Worm (Caenorhabditis elegans): ENCODE results near the gene F35C11.6.
A peak's percentile ranks its signal among the peaks of the same experiment; 100 is the strongest.

F35C11.6 gene

DNA sequence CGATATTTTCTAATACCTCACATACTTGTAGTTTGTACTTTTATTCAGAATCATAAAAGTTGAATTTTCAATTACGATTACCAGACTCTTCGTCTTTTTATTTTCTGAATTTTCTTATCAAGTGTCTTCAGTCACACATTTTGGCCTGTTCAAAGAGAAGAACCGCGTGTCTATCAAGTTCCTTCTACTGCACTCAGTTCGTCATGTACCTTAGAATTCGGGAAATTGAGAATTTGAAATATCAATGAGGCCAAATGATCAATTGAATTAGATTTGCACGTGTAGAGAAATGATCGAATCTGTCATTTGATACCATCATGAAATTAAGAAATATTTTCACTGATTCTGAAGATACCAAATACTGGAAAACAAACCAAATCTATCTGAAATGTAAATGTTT is 4.6 kb upstream of the F35C11.6 start (continued):
- TF ChIP-seq mes-2 (tag; optimal IDR thresholded peaks at IDR 0.05; ENCODE audit: poor library complexity, severe bottlenecking), result no peak
- TF ChIP-seq Y75B8A.6 (GFP tag; IDR thresholded peaks at IDR 0.05), result no peak
- TF ChIP-seq set-16 (GFP tag; IDR thresholded peaks at IDR 0.05), result no peak
- TF ChIP-seq ztf-7 (tag; optimal IDR thresholded peaks at IDR 0.05), result no peak
- TF ChIP-seq mxl-3 (GFP tag; optimal IDR thresholded peaks at IDR 0.05), result peak; percentile 75
- TF ChIP-seq daf-8 (GFP tag; IDR thresholded peaks at IDR 0.05), result no peak

- TF ChIP-seq lin-38 (GFP tag; IDR thresholded peaks at IDR 0.05), result no peak
- TF ChIP-seq ces-1 (GFP tag; optimal IDR thresholded peaks at IDR 0.05), result no peak
- no peak for TF ChIP-seq nhr-6 (tag; optimal IDR thresholded peaks at IDR 0.05)
- no peak for TF ChIP-seq snpc-4 (tag; optimal IDR thresholded peaks at IDR 0.05)
- TF ChIP-seq F37D6.2 (tag; optimal IDR thresholded peaks at IDR 0.05), result no peak
- no peak for TF ChIP-seq zag-1 (tag; optimal IDR thresholded peaks at IDR 0.05)
- no peak for TF ChIP-seq F26F4.8 (GFP tag; conservative IDR thresholded peaks at IDR 0.05)
- TF ChIP-seq nhr-28 (tag; optimal IDR thresholded peaks at IDR 0.05), result peak; percentile 12
- TF ChIP-seq mes-2 (tag; optimal IDR thresholded peaks at IDR 0.05; ENCODE audit: poor library complexity, severe bottlenecking), result no peak
- no peak for TF ChIP-seq lir-3 (tag; optimal IDR thresholded peaks at IDR 0.05)
- no peak for TF ChIP-seq ceh-28 (tag; optimal IDR thresholded peaks at IDR 0.05)
- TF ChIP-seq dmd-6 (GFP tag; IDR thresholded peaks at IDR 0.05), result peak; percentile 48
- TF ChIP-seq zip-2 (tag; optimal IDR thresholded peaks at IDR 0.05), result no peak
- TF ChIP-seq daf-12 (tag; optimal IDR thresholded peaks at IDR 0.05), result no peak
- no peak for TF ChIP-seq hif-1 (tag; optimal IDR thresholded peaks at IDR 0.05)
- no peak for TF ChIP-seq spr-3 (GFP tag; optimal IDR thresholded peaks at IDR 0.05)
- no peak for TF ChIP-seq snpc-1.2 (GFP tag; IDR thresholded peaks at IDR 0.05)
- TF ChIP-seq mep-1 (tag; optimal IDR thresholded peaks at IDR 0.05), result no peak
- no peak for TF ChIP-seq daf-19 (GFP tag; conservative IDR thresholded peaks at IDR 0.05)
- no peak for TF ChIP-seq Y5F2A.4 (GFP tag; optimal IDR thresholded peaks at IDR 0.05)
- TF ChIP-seq mxl-2 (GFP tag; conservative IDR thresholded peaks at IDR 0.05), result no peak
- TF ChIP-seq nhr-42 (GFP tag; IDR thresholded peaks at IDR 0.05), result no peak
- TF ChIP-seq php-3 (GFP tag; IDR thresholded peaks at IDR 0.05), result no peak
- TF ChIP-seq ama-1 (optimal IDR thresholded peaks at IDR 0.05), result no peak
- TF ChIP-seq fkh-10 (GFP tag; optimal IDR thresholded peaks at IDR 0.05), result no peak
- TF ChIP-seq dpl-1 (GFP tag; optimal IDR thresholded peaks at IDR 0.05), result no peak
- no peak for TF ChIP-seq nhr-48 (tag; optimal IDR thresholded peaks at IDR 0.05)
- no peak for TF ChIP-seq T26A8.4 (GFP tag; IDR thresholded peaks at IDR 0.05)
- no peak for TF ChIP-seq dmd-9 (GFP tag; IDR thresholded peaks at IDR 0.05)
- TF ChIP-seq sdz-12 (GFP tag; optimal IDR thresholded peaks at IDR 0.05), result no peak
- peak; percentile 70 for TF ChIP-seq hlh-30 (tag; optimal IDR thresholded peaks at IDR 0.05; ENCODE audit: insufficient read depth)
- no peak for TF ChIP-seq mdl-1 (tag; optimal IDR thresholded peaks at IDR 0.05)
- TF ChIP-seq lsy-2 (tag; optimal IDR thresholded peaks at IDR 0.05), result no peak
- no peak for TF ChIP-seq rbr-2 (tag; optimal IDR thresholded peaks at IDR 0.05)
- no peak for TF ChIP-seq nhr-237 (tag; optimal IDR thresholded peaks at IDR 0.05)
- TF ChIP-seq cey-2 (tag; optimal IDR thresholded peaks at IDR 0.05; ENCODE audit: borderline replicate concordance, insufficient read depth), result no peak
- TF ChIP-seq lin-29 (GFP tag; IDR thresholded peaks at IDR 0.05), result no peak
- TF ChIP-seq F44E2.7 (GFP tag; IDR thresholded peaks at IDR 0.05), result no peak
- TF ChIP-seq nhr-77 (tag; optimal IDR thresholded peaks at IDR 0.05), result no peak
- TF ChIP-seq daf-8 (GFP tag; IDR thresholded peaks at IDR 0.05), result no peak
- no peak for TF ChIP-seq Y105C5A.15 (GFP tag; IDR thresholded peaks at IDR 0.05)
- TF ChIP-seq aly-2 (tag; optimal IDR thresholded peaks at IDR 0.05), result no peak
- TF ChIP-seq ZK337.2 (GFP tag; IDR thresholded peaks at IDR 0.05), result no peak
- TF ChIP-seq hmg-1.1 (GFP tag; IDR thresholded peaks at IDR 0.05), result no peak
- TF ChIP-seq lin-15B (tag; optimal IDR thresholded peaks at IDR 0.05), result no peak
- no peak for TF ChIP-seq egl-43 (GFP tag; IDR thresholded peaks at IDR 0.05)
- TF ChIP-seq ceh-82 (tag; optimal IDR thresholded peaks at IDR 0.05), result no peak
These were observed 736 bp upstream of the F35C11.6 start for ce11 chrII:8259674-8260073.
